Worm (Caenorhabditis elegans): ENCODE results near the gene max-1.
"Not testable (repeated sequence)": the region's sequence is repeated elsewhere in the genome, so short reads cannot be mapped to it uniquely, and the experiment has no call there.

max-1 gene

ce11 chrV:13137955-13138354 lies 17.9 kb upstream of the max-1 start, which contains the start of gene clec-41 (continued):
- peak; percentile 67 for TF ChIP-seq nhr-28 (tag; optimal IDR thresholded peaks at IDR 0.05)

ce11 chrV:13134786-13135185 lies 14.8 kb upstream of the max-1 start, which contains the start of gene clec-225:
TSS of gene clec-225 (minus strand) at chrV:13134886.
- not testable (repeated sequence) for TF ChIP-seq hlh-11 (tag; optimal IDR thresholded peaks at IDR 0.05); ctbp-1 (GFP tag; IDR thresholded peaks at IDR 0.05); tag-97 (GFP tag; IDR thresholded peaks at IDR 0.05)

ce11 chrV:13133380-13133779 lies 13.4 kb upstream of the max-1 start, which contains the start of gene B0365.9:
TSS of gene B0365.9 (minus strand) at chrV:13133565.
- TF ChIP-seq nhr-28 (tag; optimal IDR thresholded peaks at IDR 0.05) (no peak), ceh-44 (GFP tag; IDR thresholded peaks at IDR 0.05) (no peak), unc-130 (GFP tag; optimal IDR thresholded peaks at IDR 0.05) (no peak), egl-43 (GFP tag; IDR thresholded peaks at IDR 0.05) (no peak), fos-1 (tag; optimal IDR thresholded peaks at IDR 0.05) (no peak), mdl-1 (tag; optimal IDR thresholded peaks at IDR 0.05) (no peak), D1046.2 (GFP tag; IDR thresholded peaks at IDR 0.05) (no peak), daf-16 (GFP tag; optimal IDR thresholded peaks at IDR 0.05) (no peak), daf-16 (tag; optimal IDR thresholded peaks at IDR 0.05) (no peak), mes-2 (tag; optimal IDR thresholded peaks at IDR 0.05; ENCODE audit: poor library complexity, severe bottlenecking) (no peak), mxl-3 (GFP tag; optimal IDR thresholded peaks at IDR 0.05) (no peak), mxl-2 (GFP tag; conservative IDR thresholded peaks at IDR 0.05) (no peak), nhr-6 (tag; optimal IDR thresholded peaks at IDR 0.05) (no peak), unc-39 (tag; optimal IDR thresholded peaks at IDR 0.05) (no peak), nhr-76 (tag; optimal IDR thresholded peaks at IDR 0.05) (no peak), dmd-8 (GFP tag; IDR thresholded peaks at IDR 0.05) (no peak), ztf-7 (tag; optimal IDR thresholded peaks at IDR 0.05) (no peak), Y48G9A.11 (GFP tag; IDR thresholded peaks at IDR 0.05) (no peak), zip-2 (tag; optimal IDR thresholded peaks at IDR 0.05) (no peak), rbr-2 (tag; optimal IDR thresholded peaks at IDR 0.05) (no peak), attf-4 (tag; optimal IDR thresholded peaks at IDR 0.05) (no peak)

ce11 chrV:13131487-13131886 lies 11.5 kb upstream of the max-1 start:
- TF ChIP-seq unc-130 (GFP tag; optimal IDR thresholded peaks at IDR 0.05) (peak; percentile 68), F49E8.2 (tag; optimal IDR thresholded peaks at IDR 0.05; ENCODE audit: borderline replicate concordance) (peak; percentile 11), hmg-1.1 (GFP tag; IDR thresholded peaks at IDR 0.05) (no peak)

- TF ChIP-seq Y105C5A.15 (GFP tag; IDR thresholded peaks at IDR 0.05), result no peak
- TF ChIP-seq duxl-1 (tag; optimal IDR thresholded peaks at IDR 0.05; ENCODE audit: poor library complexity), result peak; percentile 42
- no peak; the same call in 1 of the 2 replicates for TF ChIP-seq pha-4 (GFP tag; IDR thresholded peaks at IDR 0.05)
- no peak for TF ChIP-seq pha-4 (tag; optimal IDR thresholded peaks at IDR 0.05)
- TF ChIP-seq fkh-10 (GFP tag; optimal IDR thresholded peaks at IDR 0.05), result peak; percentile 64
- no peak for TF ChIP-seq nhr-42 (GFP tag; IDR thresholded peaks at IDR 0.05)
- no peak for TF ChIP-seq saeg-2 (GFP tag; IDR thresholded peaks at IDR 0.05)
- TF ChIP-seq nhr-77 (tag; optimal IDR thresholded peaks at IDR 0.05), result peak; percentile 50
- peak; percentile 90 for TF ChIP-seq hlh-11 (tag; optimal IDR thresholded peaks at IDR 0.05)
- peak; percentile 70 for TF ChIP-seq lin-13 (GFP tag; optimal IDR thresholded peaks at IDR 0.05)
- no peak for TF ChIP-seq zfp-3 (GFP tag; conservative IDR thresholded peaks at IDR 0.05)
- TF ChIP-seq nhr-10 (tag; optimal IDR thresholded peaks at IDR 0.05), result peak; percentile 4
- peak; percentile 52 for TF ChIP-seq pqm-1 (tag; optimal IDR thresholded peaks at IDR 0.05)
- peak; percentile 66 for TF ChIP-seq nhr-6 (tag; optimal IDR thresholded peaks at IDR 0.05)
- no peak for TF ChIP-seq lin-29 (GFP tag; IDR thresholded peaks at IDR 0.05)
- no peak for TF ChIP-seq spr-1 (tag; optimal IDR thresholded peaks at IDR 0.05)
- peak; percentile 35 for TF ChIP-seq mxl-3 (GFP tag; optimal IDR thresholded peaks at IDR 0.05)
- peak; percentile 62 for TF ChIP-seq gei-8 (GFP tag; optimal IDR thresholded peaks at IDR 0.05)
- TF ChIP-seq F49E8.2 (tag; optimal IDR thresholded peaks at IDR 0.05; ENCODE audit: borderline replicate concordance), result no peak
- no peak for TF ChIP-seq F26F4.8 (GFP tag; conservative IDR thresholded peaks at IDR 0.05)
- no peak for TF ChIP-seq nhr-237 (tag; optimal IDR thresholded peaks at IDR 0.05)
- no peak for TF ChIP-seq ceh-82 (tag; optimal IDR thresholded peaks at IDR 0.05)
- TF ChIP-seq hlh-30 (tag; optimal IDR thresholded peaks at IDR 0.05; ENCODE audit: insufficient read depth), result peak; percentile 51
- peak; percentile 64 for TF ChIP-seq dve-1 (tag; optimal IDR thresholded peaks at IDR 0.05; ENCODE audit: insufficient read depth)
Observed at ce11 chrV:13130439-13130840, 10.4 kb upstream of the max-1 start.
